Worm (Caenorhabditis elegans) whole organism, L4 larva: ENCODE data around the gene sri-46.

Experiments used
- F37D6.2 ChIP-seq: sonication (generic microtip); optimal IDR thresholded peaks from 2 replicates; lab custom pipeline; 2016; ENCODE audit warnings: mild to moderate bottlenecking, missing genetic modification characterization, missing compliant biosample characterization
- aly-2 ChIP-seq: sonication (generic microtip); optimal IDR thresholded peaks from 2 replicates; lab custom pipeline; 2018; ENCODE audit warnings: missing biosample characterization, missing genetic modification characterization
- ama-1 ChIP-seq: fragments of 150-350 bp; optimal IDR thresholded peaks from 2 replicates; lab custom pipeline; 2014; ENCODE audit warnings: inconsistent platforms, mixed read lengths
- arid-1 ChIP-seq: fragments of 200-800 bp; sonication (Bioruptor generic); conservative IDR thresholded peaks from 2 replicates; pipeline ENCODE4 v1.3.6; 2022; ENCODE audit warnings: missing genetic modification reagents, missing genetic modification characterization, missing compliant biosample characterization
- ceh-32 ChIP-seq: sonication (generic microtip); optimal IDR thresholded peaks from 2 replicates; lab custom pipeline; 2016; ENCODE audit warnings: mild to moderate bottlenecking, missing genetic modification characterization, missing compliant biosample characterization; ENCODE audit not compliant: poor library complexity
- cey-2 ChIP-seq: sonication (generic microtip); optimal IDR thresholded peaks from 3 replicates; lab custom pipeline; 2017; ENCODE audit warnings: missing genetic modification characterization, mild to moderate bottlenecking, missing compliant biosample characterization, antibody characterized with exemption, borderline replicate concordance; ENCODE audit not compliant: insufficient read depth
- fos-1 ChIP-seq: fragments of 150-350 bp; optimal IDR thresholded peaks from 2 replicates; lab custom pipeline; 2014; ENCODE audit warnings: missing biosample characterization, missing genetic modification characterization
- lin-13 ChIP-seq: fragments of 150-350 bp; optimal IDR thresholded peaks from 2 replicates; lab custom pipeline; 2014; ENCODE audit warnings: missing biosample characterization, missing genetic modification reagents, missing genetic modification characterization
- nhr-237 ChIP-seq: sonication (generic microtip); optimal IDR thresholded peaks from 2 replicates; lab custom pipeline; 2017; ENCODE audit warnings: missing biosample characterization, missing genetic modification characterization
- nhr-28 ChIP-seq: fragments of 150-350 bp; optimal IDR thresholded peaks from 2 replicates; lab custom pipeline; 2014; ENCODE audit warnings: missing biosample characterization, missing genetic modification characterization
- pha-4 ChIP-seq, 2 experiments: fragments of 150-350 bp in 1 of 2; fragments of 200-800 bp in 1 of 2; sonication (Bioruptor generic) in 1 of 2; IDR thresholded peaks in 1 of 2; optimal IDR thresholded peaks in 1 of 2; 2 replicates each; pipeline versions ENCODE4 v1.3.6 to Lab custom; 2014 to 2022; ENCODE audit warnings: missing genetic modification characterization in 2 of 2, missing genetic modification reagents in 2 of 2, missing biosample characterization in 1 of 2, missing compliant biosample characterization in 1 of 2
- pqm-1 ChIP-seq: sonication (generic microtip); optimal IDR thresholded peaks from 2 replicates; lab custom pipeline; 2017; ENCODE audit warnings: missing biosample characterization, missing genetic modification characterization
- unc-39 ChIP-seq: sonication (generic microtip); optimal IDR thresholded peaks from 2 replicates; lab custom pipeline; 2017; ENCODE audit warnings: missing biosample characterization, missing genetic modification characterization

DNA sequence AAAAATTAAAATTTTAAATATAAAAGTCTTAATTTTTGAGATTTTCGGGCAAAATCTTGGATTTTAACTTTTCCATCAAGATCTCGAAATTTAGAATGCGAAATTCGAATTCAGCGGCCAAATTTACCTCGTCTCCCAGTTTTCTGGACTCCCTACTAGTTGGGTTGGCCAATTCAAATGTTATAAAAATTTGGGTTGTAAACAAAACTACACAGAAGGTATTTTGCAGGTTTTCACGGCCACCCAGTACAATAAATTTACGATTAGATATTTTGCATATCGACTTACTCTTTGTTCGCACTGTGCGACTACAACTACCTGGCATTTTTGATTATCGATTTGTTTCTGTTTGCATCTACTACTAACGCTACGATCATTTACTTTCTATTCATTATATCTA, 13.9 kb upstream of the sri-46 start, which contains the start of gene T02H6.5:
- TF ChIP-seq unc-39 (tag; lab: Kevin White, UChicago) (no peak), nhr-237 (tag; lab: Kevin White, UChicago) (no peak), lin-13 (GFP tag; lab: Kevin White, UChicago) (no peak), aly-2 (tag; lab: Kevin White, UChicago) (no peak), pha-4 (GFP tag; IDR thresholded peaks at IDR 0.05; lab: Robert Waterston, UW) (no peak), pha-4 (tag; optimal IDR thresholded peaks at IDR 0.05; lab: Kevin White, UChicago) (no peak), ceh-32 (tag; lab: Kevin White, UChicago) (no peak), nhr-28 (tag; lab: Kevin White, UChicago) (no peak), fos-1 (no peak), arid-1 (GFP tag; lab: Robert Waterston, UW) (no peak), ama-1 (lab: Kevin White, UChicago) (no peak), cey-2 (tag; lab: Kevin White, UChicago) (no peak), pqm-1 (tag; lab: Kevin White, UChicago) (no peak), F37D6.2 (tag; lab: Kevin White, UChicago) (no peak)
